Worm (Caenorhabditis elegans) whole organism, late embryonic: ENCODE data around the gene nas-19.

Experiments
- K02D7.2 ChIP-seq: sonication (generic microtip); optimal IDR thresholded peaks from 2 replicates; lab custom pipeline; 2017; ENCODE audit warnings: mild to moderate bottlenecking, missing genetic modification characterization, missing compliant biosample characterization
- K09A11.1 ChIP-seq: sonication (generic microtip); optimal IDR thresholded peaks from 2 replicates; lab custom pipeline; 2017; ENCODE audit warnings: antibody characterized with exemption, mild to moderate bottlenecking, missing genetic modification characterization, missing compliant biosample characterization; ENCODE audit not compliant: insufficient read depth
- ceh-34 ChIP-seq: sonication (generic microtip); optimal IDR thresholded peaks from 2 replicates; lab custom pipeline; 2016; ENCODE audit warnings: mild to moderate bottlenecking, missing genetic modification characterization, missing compliant biosample characterization
- ceh-45 ChIP-seq: fragments of 200-800 bp; sonication (Bioruptor generic); IDR thresholded peaks from 2 replicates; pipeline ENCODE4 v1.3.6; 2022; ENCODE audit warnings: missing genetic modification reagents, missing genetic modification characterization, missing compliant biosample characterization
- ceh-6 ChIP-seq: fragments of 200-800 bp; sonication (Bioruptor generic); optimal IDR thresholded peaks from 2 replicates; lab custom pipeline; 2018; ENCODE audit warnings: mild to moderate bottlenecking, missing genetic modification characterization, missing compliant biosample characterization
- ceh-9 ChIP-seq: sonication (generic microtip); optimal IDR thresholded peaks from 2 replicates; lab custom pipeline; 2016; ENCODE audit warnings: mild to moderate bottlenecking, missing genetic modification characterization, inconsistent platforms, missing compliant biosample characterization
- dmd-4 ChIP-seq: sonication (generic microtip); optimal IDR thresholded peaks from 2 replicates; lab custom pipeline; 2016; ENCODE audit warnings: borderline replicate concordance, missing genetic modification characterization, missing compliant biosample characterization
- elt-2 ChIP-seq: sonication (generic microtip); optimal IDR thresholded peaks from 2 replicates; lab custom pipeline; 2016; ENCODE audit warnings: missing genetic modification reagents, missing genetic modification characterization, missing compliant biosample characterization
- fkh-6 ChIP-seq: sonication (generic microtip); optimal IDR thresholded peaks from 2 replicates; lab custom pipeline; 2016; ENCODE audit warnings: missing genetic modification characterization, missing compliant biosample characterization
- hlh-6 ChIP-seq: sonication (generic microtip); optimal IDR thresholded peaks from 2 replicates; lab custom pipeline; 2016; ENCODE audit warnings: missing genotype, missing genetic modification characterization, missing compliant biosample characterization
- hlh-8 ChIP-seq: sonication (generic microtip); optimal IDR thresholded peaks from 2 replicates; lab custom pipeline; 2016; ENCODE audit warnings: missing genotype, missing genetic modification characterization, missing compliant biosample characterization
- lim-6 ChIP-seq: sonication (generic microtip); optimal IDR thresholded peaks from 2 replicates; lab custom pipeline; 2016; ENCODE audit warnings: missing genetic modification characterization, missing compliant biosample characterization
- lin-11 ChIP-seq: fragments of 200-800 bp; sonication (Bioruptor generic); optimal IDR thresholded peaks from 2 replicates; lab custom pipeline; 2018; ENCODE audit warnings: mild to moderate bottlenecking, missing genetic modification characterization, missing compliant biosample characterization
- mec-3 ChIP-seq: sonication (generic microtip); optimal IDR thresholded peaks from 2 replicates; lab custom pipeline; 2016; ENCODE audit warnings: borderline replicate concordance, missing genetic modification characterization, missing compliant biosample characterization
- nfya-1 ChIP-seq: sonication (generic microtip); optimal IDR thresholded peaks from 2 replicates; lab custom pipeline; 2017; ENCODE audit warnings: missing genetic modification characterization, mild to moderate bottlenecking, missing compliant biosample characterization, antibody characterized with exemption, moderate library complexity
- nhr-11 ChIP-seq: fragments of 150-350 bp; optimal IDR thresholded peaks from 2 replicates; lab custom pipeline; 2014; ENCODE audit warnings: missing biosample characterization, missing genetic modification characterization
- nhr-232 ChIP-seq: sonication (generic microtip); optimal IDR thresholded peaks from 2 replicates; lab custom pipeline; 2016; ENCODE audit warnings: missing genetic modification characterization, missing compliant biosample characterization
- npax-4 ChIP-seq: sonication (generic microtip); optimal IDR thresholded peaks from 2 replicates; lab custom pipeline; 2016; ENCODE audit warnings: missing genetic modification characterization, missing compliant biosample characterization
- pag-3 ChIP-seq: sonication (generic microtip); optimal IDR thresholded peaks from 2 replicates; lab custom pipeline; 2016; ENCODE audit warnings: missing compliant biosample characterization, missing genetic modification characterization, borderline replicate concordance
- pha-2 ChIP-seq: sonication (generic microtip); optimal IDR thresholded peaks from 2 replicates; lab custom pipeline; 2017; ENCODE audit warnings: mild to moderate bottlenecking, missing genetic modification characterization, missing compliant biosample characterization
- pha-4 ChIP-seq: fragments of 150-350 bp; optimal IDR thresholded peaks from 2 replicates; lab custom pipeline; 2018; ENCODE audit warnings: missing biosample characterization, missing genetic modification reagents, missing genetic modification characterization
- ref-2 ChIP-seq: sonication (generic microtip); optimal IDR thresholded peaks from 2 replicates; lab custom pipeline; 2016; ENCODE audit warnings: missing genetic modification characterization, missing compliant biosample characterization
- sox-2 ChIP-seq: fragments of 200-800 bp; sonication (Bioruptor generic); IDR thresholded peaks from 2 replicates; pipeline ENCODE4 v1.3.6; 2022; ENCODE audit warnings: missing genetic modification reagents, missing genetic modification characterization, missing compliant biosample characterization
- tbx-2 ChIP-seq: sonication (generic microtip); optimal IDR thresholded peaks from 2 replicates; lab custom pipeline; 2016; ENCODE audit warnings: missing genetic modification characterization, missing compliant biosample characterization
- tbx-7 ChIP-seq: sonication (generic microtip); optimal IDR thresholded peaks from 2 replicates; lab custom pipeline; 2016; ENCODE audit warnings: missing genotype, missing genetic modification characterization, missing compliant biosample characterization
- ttx-3 ChIP-seq: sonication (generic microtip); optimal IDR thresholded peaks from 2 replicates; lab custom pipeline; 2016; ENCODE audit warnings: missing genetic modification reagents, missing genetic modification characterization, missing compliant biosample characterization
- unc-3 ChIP-seq, 2 experiments: fragments of 200-800 bp in 1 of 2; sonication (Bioruptor generic) in 1 of 2; sonication (generic microtip) in 1 of 2; conservative IDR thresholded peaks in 1 of 2; optimal IDR thresholded peaks in 1 of 2; 2 replicates each; pipeline versions ENCODE4 v1.3.6 to Lab custom; 2016 to 2022; ENCODE audit warnings: missing compliant biosample characterization in 2 of 2, missing genetic modification characterization in 2 of 2, missing genetic modification reagents in 1 of 2
- unc-42 ChIP-seq: sonication (generic microtip); optimal IDR thresholded peaks from 2 replicates; lab custom pipeline; 2016; ENCODE audit warnings: missing genotype, missing genetic modification characterization, missing compliant biosample characterization

nas-19 gene

ce11 chrV:11372284-11372878 lies 30.1 kb downstream of the nas-19 start:
- TF ChIP-seq tbx-2 (tag; lab: Kevin White, UChicago) (no peak), unc-42 (tag; lab: Kevin White, UChicago) (peak; percentile 52)

- no peak for TF ChIP-seq sox-2 (GFP tag; lab: Robert Waterston, UW)
- TF ChIP-seq pag-3 (tag; lab: Kevin White, UChicago): no peak
- TF ChIP-seq npax-4 (tag; lab: Kevin White, UChicago): no peak
- no peak for TF ChIP-seq elt-2 (tag; lab: Kevin White, UChicago)
- TF ChIP-seq, all 69 proteins: peak for 0
Observed at ce11 chrV:11366129-11366528, 36.4 kb downstream of the nas-19 start, which contains the start of gene dop-5. Gene dop-5, minus strand, starts transcription at chrV:11366229.

DNA sequence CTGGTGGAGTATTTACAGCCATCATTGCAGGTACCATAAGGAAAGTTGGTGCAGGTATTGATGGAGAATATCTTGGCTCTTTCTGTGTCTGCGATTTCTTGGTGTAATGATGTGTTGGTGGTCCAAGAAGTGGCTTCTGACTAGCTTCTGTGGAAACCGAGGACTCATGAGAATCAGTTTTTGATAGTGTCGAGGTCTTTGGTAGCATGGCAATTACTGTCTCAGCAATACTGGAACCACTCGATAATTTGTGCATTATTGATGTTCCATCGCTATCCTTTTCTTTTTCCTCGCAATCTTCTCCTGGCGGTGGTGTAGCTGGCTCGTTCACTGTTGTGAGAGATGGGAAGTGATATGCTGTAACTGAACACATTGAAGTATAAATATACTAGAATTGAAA lies 38.9 kb downstream of the nas-19 start:
- TF ChIP-seq dmd-4 (tag; lab: Kevin White, UChicago) (no peak), ref-2 (tag; lab: Kevin White, UChicago) (no peak), ceh-34 (tag; lab: Kevin White, UChicago) (no peak), fkh-6 (tag; lab: Kevin White, UChicago) (no peak), lin-11 (tag; lab: Kevin White, UChicago) (no peak), lim-6 (no peak), pha-4 (tag; lab: Kevin White, UChicago) (no peak), ttx-3 (no peak), ceh-6 (GFP tag; lab: Kevin White, UChicago) (no peak), mec-3 (tag; lab: Kevin White, UChicago) (no peak), nhr-11 (tag; lab: Kevin White, UChicago) (no peak), hlh-8 (tag; lab: Kevin White, UChicago) (no peak), ceh-9 (tag; lab: Kevin White, UChicago) (no peak), nhr-232 (tag; lab: Kevin White, UChicago) (no peak), K02D7.2 (tag; lab: Kevin White, UChicago) (no peak), pha-2 (tag; lab: Kevin White, UChicago) (no peak), hlh-6 (tag; lab: Kevin White, UChicago) (no peak), tbx-7 (tag; lab: Kevin White, UChicago) (no peak), nfya-1 (tag; lab: Kevin White, UChicago) (no peak)

- TF ChIP-seq unc-42 (tag; lab: Kevin White, UChicago): peak; percentile 61
- TF ChIP-seq K09A11.1 (tag; lab: Kevin White, UChicago): no peak
Observed at ce11 chrV:11354264-11354663, 48.2 kb downstream of the nas-19 start.

DNA sequence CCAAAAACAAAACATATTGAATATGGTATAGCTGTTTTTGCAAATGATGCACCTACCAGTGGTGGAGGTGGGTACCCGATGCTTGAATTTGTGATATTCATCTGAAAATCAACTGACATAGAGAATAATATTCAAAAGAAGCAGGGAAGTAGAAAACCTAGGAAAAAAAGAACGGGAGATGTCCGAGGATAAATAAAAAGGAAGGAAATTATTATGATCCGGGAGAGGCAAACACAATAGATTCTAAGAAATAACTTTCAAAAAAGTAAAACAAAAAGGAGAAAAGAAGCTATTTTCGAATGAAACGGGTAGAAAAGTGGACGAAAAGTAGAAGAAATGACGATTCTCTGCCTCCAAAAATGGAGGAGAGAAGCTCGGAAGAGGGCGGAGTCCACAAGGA lies 49.6 kb downstream of the nas-19 start, which contains the start of gene npr-25:
TSS of gene npr-25 (minus strand) at position 101 of the 400 bp plus-strand sequence.
- TF ChIP-seq unc-3 (GFP tag; conservative IDR thresholded peaks at IDR 0.05; lab: Robert Waterston, UW) (no peak), unc-3 (tag; optimal IDR thresholded peaks at IDR 0.05; lab: Kevin White, UChicago) (no peak), ceh-45 (GFP tag; lab: Robert Waterston, UW) (no peak)

DNA sequence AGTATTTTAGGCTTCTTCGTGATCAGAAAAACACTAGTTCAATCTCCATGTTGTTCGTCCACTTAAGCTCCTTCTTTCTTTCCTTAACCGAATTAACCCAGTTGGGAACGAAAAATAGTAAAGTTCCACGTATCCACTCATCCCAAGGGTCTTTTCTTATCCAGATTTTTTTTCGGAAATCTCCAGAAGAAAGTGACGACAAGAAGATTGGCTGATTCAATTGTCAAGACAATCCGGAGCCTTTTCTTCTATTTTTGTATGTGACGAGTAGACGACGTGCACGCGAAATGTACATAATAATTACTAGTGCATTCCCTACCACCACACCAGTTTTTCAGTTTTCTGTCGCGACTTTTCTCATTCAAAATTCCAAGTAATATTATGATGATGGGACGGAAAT lies 51.2 kb downstream of the nas-19 start:
- TF ChIP-seq ceh-34 (tag; lab: Kevin White, UChicago): no peak
- TF ChIP-seq ceh-9 (tag; lab: Kevin White, UChicago): no peak
- peak; percentile 36 for TF ChIP-seq unc-42 (tag; lab: Kevin White, UChicago)
- TF ChIP-seq dmd-4 (tag; lab: Kevin White, UChicago): no peak
